Fruit fly (Drosophila melanogaster): ENCODE measurements around the gene InR.

DNA sequence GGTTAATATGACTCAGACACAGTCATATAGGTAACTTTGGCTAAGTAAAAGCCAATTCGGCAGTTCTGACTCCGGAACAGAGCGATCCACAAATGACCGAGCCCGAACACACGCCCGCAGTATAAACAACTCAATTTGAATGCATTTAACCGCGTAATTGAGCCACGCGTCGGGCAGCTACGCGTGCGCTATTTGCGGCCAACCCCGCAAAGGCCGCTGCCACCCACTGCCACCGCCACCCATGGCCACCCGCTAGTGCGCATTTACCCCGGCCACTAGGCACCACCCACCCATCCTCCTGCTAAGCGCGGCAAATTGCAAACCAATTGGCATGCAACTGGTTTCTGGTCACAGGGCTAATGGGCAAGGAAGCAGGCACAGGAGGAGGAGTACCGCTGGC is 75.0 kb downstream of the InR start:
- TF ChIP-seq Hr78 (GFP tag; optimal IDR thresholded peaks at IDR 0.05): no peak
- no peak for TF ChIP-seq lola (GFP tag; optimal IDR thresholded peaks at IDR 0.05)
- no peak for TF ChIP-seq Hr83 (GFP tag; optimal IDR thresholded peaks at IDR 0.05; ENCODE audit: poor library complexity, severe bottlenecking)
- no peak for TF ChIP-seq Dfd (GFP tag; optimal IDR thresholded peaks at IDR 0.05)
- TF ChIP-seq foxo (GFP tag; optimal IDR thresholded peaks at IDR 0.05): no peak
- TF ChIP-seq h (GFP tag; optimal IDR thresholded peaks at IDR 0.05): no peak
- no peak for TF ChIP-seq dsf (GFP tag; optimal IDR thresholded peaks at IDR 0.05; ENCODE audit: borderline replicate concordance)
- TF ChIP-seq HLH106 (tag; optimal IDR thresholded peaks at IDR 0.05): no peak
- TF ChIP-seq psq (GFP tag; optimal IDR thresholded peaks at IDR 0.05): no peak
- TF ChIP-seq CG9705 (GFP tag; optimal IDR thresholded peaks at IDR 0.05): no peak
- TF ChIP-seq Abd-B (GFP tag; optimal IDR thresholded peaks at IDR 0.05): no peak

All from whole organism, wandering third instar larva.